Fruit fly (Drosophila melanogaster) whole organism, prepupa: ENCODE data around the gene csw.
A peak's percentile ranks its signal among the peaks of the same experiment; 100 is the strongest.

Source experiments
- Blimp-1 ChIP-seq: fragments of 200-800 bp; sonication (Bioruptor generic); optimal IDR thresholded peaks from 3 replicates; lab custom pipeline; 2017; ENCODE audit warnings: missing biosample characterization, missing genetic modification characterization, mild to moderate bottlenecking, moderate library complexity, missing genetic modification reagents
- CG10631 ChIP-seq: fragments of 200-800 bp; sonication (Bioruptor generic); optimal IDR thresholded peaks from 2 replicates; lab custom pipeline; 2016; ENCODE audit warnings: missing biosample characterization, missing genetic modification characterization
- CG10669 ChIP-seq: fragments of 200-800 bp; sonication (Bioruptor generic); optimal IDR thresholded peaks from 3 replicates; lab custom pipeline; 2018; ENCODE audit warnings: missing biosample characterization, mild to moderate bottlenecking, missing genetic modification characterization, moderate library complexity
- CG11294 ChIP-seq: fragments of 200-800 bp; sonication (Bioruptor generic); IDR thresholded peaks from 2 replicates; pipeline ENCODE4 v1.3.6; 2022; ENCODE audit warnings: missing biosample characterization, missing genetic modification characterization
- CG11902 ChIP-seq: fragments of 200-800 bp; sonication (Bioruptor generic); optimal IDR thresholded peaks from 3 replicates; lab custom pipeline; 2016; ENCODE audit warnings: missing biosample characterization, missing genetic modification characterization
- CG15336 ChIP-seq: fragments of 200-800 bp; sonication (Bioruptor generic); IDR thresholded peaks from 2 replicates; pipeline ENCODE4 v1.3.6; 2022; ENCODE audit warnings: missing biosample characterization, missing genetic modification characterization
- CG16779 ChIP-seq: fragments of 200-800 bp; sonication (Bioruptor generic); optimal IDR thresholded peaks from 3 replicates; lab custom pipeline; 2017; ENCODE audit warnings: missing biosample characterization, mild to moderate bottlenecking, missing genetic modification characterization
- CG3032 ChIP-seq: fragments of 200-800 bp; optimal IDR thresholded peaks from 2 replicates; lab custom pipeline; 2019; ENCODE audit warnings: missing biosample characterization, mild to moderate bottlenecking, missing genetic modification characterization, moderate library complexity
- CG32006 ChIP-seq: fragments of 200-800 bp; sonication (Bioruptor generic); optimal IDR thresholded peaks from 3 replicates; lab custom pipeline; 2017; ENCODE audit warnings: missing biosample characterization, mild to moderate bottlenecking, missing genetic modification characterization
- CG34406 ChIP-seq: fragments of 200-800 bp; sonication (Bioruptor generic); optimal IDR thresholded peaks from 3 replicates; lab custom pipeline; 2016; ENCODE audit warnings: missing biosample characterization, missing genetic modification characterization
- CG3919 ChIP-seq: fragments of 200-800 bp; sonication (Bioruptor generic); optimal IDR thresholded peaks from 3 replicates; lab custom pipeline; 2016; ENCODE audit warnings: missing biosample characterization, missing genetic modification characterization
- CG4318 ChIP-seq: fragments of 200-800 bp; sonication (Bioruptor generic); optimal IDR thresholded peaks from 3 replicates; lab custom pipeline; 2017; ENCODE audit warnings: missing biosample characterization, mild to moderate bottlenecking, missing genetic modification characterization
- CG6163 ChIP-seq: fragments of 200-800 bp; sonication (Bioruptor generic); IDR thresholded peaks from 3 replicates; pipeline ENCODE4 v1.3.6; 2022; ENCODE audit warnings: missing biosample characterization, missing genetic modification characterization
- CG6276 ChIP-seq: fragments of 200-800 bp; sonication (Bioruptor generic); optimal IDR thresholded peaks from 2 replicates; lab custom pipeline; 2017; ENCODE audit warnings: missing biosample characterization, mild to moderate bottlenecking, missing genetic modification characterization
- CG6808 ChIP-seq: fragments of 200-800 bp; sonication (Bioruptor generic); optimal IDR thresholded peaks from 3 replicates; lab custom pipeline; 2017; ENCODE audit warnings: missing biosample characterization, missing genetic modification characterization, mild to moderate bottlenecking, moderate library complexity, missing genetic modification reagents
- CG6854 ChIP-seq: fragments of 200-800 bp; sonication (Bioruptor generic); optimal IDR thresholded peaks from 2 replicates; lab custom pipeline; 2017; ENCODE audit warnings: missing biosample characterization, mild to moderate bottlenecking, missing genetic modification characterization
- CG7368 ChIP-seq: fragments of 200-800 bp; sonication (Bioruptor generic); optimal IDR thresholded peaks from 3 replicates; lab custom pipeline; 2016; ENCODE audit warnings: missing biosample characterization, missing genetic modification characterization
- CG8119 ChIP-seq: fragments of 200-800 bp; sonication (Bioruptor generic); IDR thresholded peaks from 3 replicates; pipeline ENCODE4 v1.3.6; 2022; ENCODE audit warnings: missing biosample characterization, missing genetic modification characterization
- CG8319 ChIP-seq: fragments of 200-800 bp; sonication (Bioruptor generic); optimal IDR thresholded peaks from 3 replicates; lab custom pipeline; 2016; ENCODE audit warnings: missing biosample characterization, missing genetic modification characterization
- CG8632 ChIP-seq: fragments of 200-800 bp; sonication (Bioruptor generic); optimal IDR thresholded peaks from 3 replicates; lab custom pipeline; 2016; ENCODE audit warnings: missing biosample characterization, missing genetic modification characterization
- Eip75B ChIP-seq: fragments of 200-800 bp; sonication (Bioruptor generic); optimal IDR thresholded peaks from 3 replicates; lab custom pipeline; 2016; ENCODE audit warnings: missing biosample characterization, missing genetic modification characterization
- Eip78C ChIP-seq: fragments of 200-800 bp; sonication (Bioruptor generic); peaks from one replicate; lab custom pipeline; 2016; ENCODE audit warnings: missing biosample characterization, missing genetic modification characterization
- Eip93F ChIP-seq: fragments of 200-800 bp; sonication (Bioruptor generic); optimal IDR thresholded peaks from 2 replicates; lab custom pipeline; 2016; ENCODE audit warnings: missing biosample characterization, mild to moderate bottlenecking, missing genetic modification characterization
- Ets21C ChIP-seq: fragments of 200-800 bp; sonication (Bioruptor generic); optimal IDR thresholded peaks from 3 replicates; lab custom pipeline; 2016; ENCODE audit warnings: missing biosample characterization, missing genetic modification characterization
- Ets96B ChIP-seq: fragments of 200-800 bp; optimal IDR thresholded peaks from 2 replicates; lab custom pipeline; 2019; ENCODE audit warnings: missing biosample characterization, mild to moderate bottlenecking, missing genetic modification characterization, moderate library complexity
- Gug ChIP-seq: fragments of 200-800 bp; sonication (Bioruptor generic); IDR thresholded peaks from 2 replicates; pipeline ENCODE4 v1.3.6; 2022; ENCODE audit warnings: missing biosample characterization, missing genetic modification characterization
- Hr39 ChIP-seq: fragments of 200-800 bp; sonication (Bioruptor generic); optimal IDR thresholded peaks from 2 replicates; lab custom pipeline; 2016; ENCODE audit warnings: missing biosample characterization, missing genetic modification characterization
- Hr4 ChIP-seq: fragments of 200-800 bp; sonication (Bioruptor generic); optimal IDR thresholded peaks from 3 replicates; lab custom pipeline; 2016; ENCODE audit warnings: missing biosample characterization, missing genetic modification characterization
- Lpt ChIP-seq: fragments of 200-800 bp; sonication (Bioruptor generic); optimal IDR thresholded peaks from 3 replicates; lab custom pipeline; 2016; ENCODE audit warnings: missing biosample characterization, missing genetic modification characterization
- Met ChIP-seq: fragments of 200-800 bp; sonication (Bioruptor generic); optimal IDR thresholded peaks from 3 replicates; lab custom pipeline; 2016; ENCODE audit warnings: missing biosample characterization, missing genetic modification characterization
- Sox14 ChIP-seq: fragments of 200-800 bp; sonication (Bioruptor generic); optimal IDR thresholded peaks from 3 replicates; lab custom pipeline; 2016; ENCODE audit warnings: missing biosample characterization, missing genetic modification characterization
- Sox15 ChIP-seq: fragments of 200-800 bp; sonication (Bioruptor generic); optimal IDR thresholded peaks from 3 replicates; lab custom pipeline; 2016; ENCODE audit warnings: missing biosample characterization, missing genetic modification characterization
- acj6 ChIP-seq: fragments of 200-800 bp; sonication (Bioruptor generic); optimal IDR thresholded peaks from 3 replicates; lab custom pipeline; 2016; ENCODE audit warnings: missing biosample characterization, missing genetic modification characterization
- cyc ChIP-seq: fragments of 200-800 bp; sonication (Bioruptor generic); optimal IDR thresholded peaks from 3 replicates; lab custom pipeline; 2016; ENCODE audit warnings: missing biosample characterization, missing genetic modification characterization
- dac ChIP-seq: fragments of 200-800 bp; sonication (Bioruptor generic); optimal IDR thresholded peaks from 2 replicates; lab custom pipeline; 2017; ENCODE audit warnings: missing biosample characterization, mild to moderate bottlenecking, missing genetic modification characterization
- dsx ChIP-seq: fragments of 200-800 bp; optimal IDR thresholded peaks from 3 replicates; lab custom pipeline; 2019; ENCODE audit warnings: missing biosample characterization, mild to moderate bottlenecking, missing genetic modification characterization, moderate library complexity; ENCODE audit not compliant: poor library complexity, severe bottlenecking
- eg ChIP-seq: fragments of 200-800 bp; sonication (Bioruptor generic); IDR thresholded peaks from 3 replicates; pipeline ENCODE4 v1.3.6; 2022; ENCODE audit warnings: missing biosample characterization, missing genetic modification characterization
- fd59A ChIP-seq: fragments of 200-800 bp; sonication (Bioruptor generic); optimal IDR thresholded peaks from 2 replicates; lab custom pipeline; 2017; ENCODE audit warnings: missing biosample characterization, mild to moderate bottlenecking, missing genetic modification characterization, missing genetic modification reagents
- fd85E ChIP-seq: fragments of 200-800 bp; sonication (Bioruptor generic); optimal IDR thresholded peaks from 3 replicates; lab custom pipeline; 2016; ENCODE audit warnings: missing biosample characterization, missing genetic modification characterization
- fkh ChIP-seq: fragments of 200-800 bp; sonication (Bioruptor generic); optimal IDR thresholded peaks from 3 replicates; lab custom pipeline; 2017; ENCODE audit warnings: missing biosample characterization, mild to moderate bottlenecking, missing genetic modification characterization, moderate library complexity
- pdm3 ChIP-seq: fragments of 200-800 bp; sonication (Bioruptor generic); optimal IDR thresholded peaks from 3 replicates; lab custom pipeline; 2016; ENCODE audit warnings: missing biosample characterization, missing genetic modification characterization
- ss ChIP-seq, 2 experiments: fragments of 200-800 bp; sonication (Bioruptor generic); optimal IDR thresholded peaks; 2 replicates in 1 of 2; 3 replicates in 1 of 2; lab custom pipeline; 2017 to 2018; ENCODE audit warnings: mild to moderate bottlenecking in 2 of 2, missing biosample characterization in 2 of 2, missing genetic modification characterization in 2 of 2, moderate library complexity in 1 of 2
- svp ChIP-seq: fragments of 200-800 bp; sonication (Bioruptor generic); peaks from one replicate; lab custom pipeline; 2016; ENCODE audit warnings: missing biosample characterization, missing genetic modification characterization

csw gene

DNA sequence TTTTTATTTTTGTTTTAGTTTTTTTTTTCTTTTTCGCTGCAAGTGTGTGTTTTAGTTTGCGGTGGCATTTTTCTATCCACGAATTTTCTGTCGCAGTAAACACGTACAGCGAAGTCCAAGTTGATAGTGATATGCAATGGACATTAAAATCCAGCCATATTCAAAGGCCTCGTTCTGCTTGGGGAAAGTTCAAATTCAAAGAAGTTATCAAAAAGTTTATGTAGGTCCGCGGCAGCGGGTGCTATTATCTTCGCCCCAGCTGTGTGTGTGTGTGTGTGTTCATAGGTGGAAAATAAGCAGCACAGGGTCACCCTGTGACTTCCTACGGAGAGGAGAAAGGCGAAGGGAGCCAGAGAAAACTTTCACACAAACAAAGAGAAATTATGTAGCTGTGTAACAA lies 6.5 kb upstream of the csw start (continued):
- TF ChIP-seq fd85E: no peak
- no peak for TF ChIP-seq ss (GFP tag; optimal IDR thresholded peaks at IDR 0.05; lab: Kevin White, UChicago)
- TF ChIP-seq cyc (GFP tag; lab: Kevin White, UChicago): no peak
- no peak for TF ChIP-seq CG11902
- TF ChIP-seq Eip75B: no peak
- no peak for TF ChIP-seq CG34406 (GFP tag; lab: Kevin White, UChicago)
- TF ChIP-seq fd59A (GFP tag; lab: Kevin White, UChicago): no peak
- TF ChIP-seq CG11294 (GFP tag; lab: Robert Waterston, UW): peak; percentile 82
- no peak for TF ChIP-seq CG6808

DNA sequence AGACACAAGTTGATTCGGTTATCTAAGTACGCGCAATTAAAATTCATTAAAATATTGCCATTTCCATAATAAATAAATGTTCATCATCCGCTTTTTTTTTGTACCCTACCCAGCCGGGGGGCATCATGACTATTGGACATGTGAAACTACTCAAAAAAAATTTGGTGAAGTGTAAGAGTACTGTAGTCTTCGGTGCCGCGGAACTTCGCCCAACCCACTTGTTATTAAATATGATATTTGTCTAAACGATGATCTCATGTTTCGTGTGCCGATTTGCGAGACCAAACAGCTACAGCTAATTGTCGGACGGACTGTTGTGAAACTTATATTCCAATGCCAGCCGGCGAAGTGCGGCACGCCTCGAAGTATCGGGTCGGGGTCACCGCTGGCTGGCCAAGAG lies 5.2 kb upstream of the csw start:
- TF ChIP-seq pdm3 (GFP tag; lab: Kevin White, UChicago) (peak; percentile 10), Ets21C (GFP tag; lab: Kevin White, UChicago) (no peak), Eip75B (peak; percentile 0), fkh (GFP tag; lab: Kevin White, UChicago) (peak; percentile 4), Hr4 (GFP tag; lab: Kevin White, UChicago) (peak; percentile 22), CG3919 (GFP tag; lab: Kevin White, UChicago) (no peak), CG7368 (GFP tag; lab: Kevin White, UChicago) (no peak), eg (0 out of 3 replicates have a peak, but pooled peaks have one; percentile 31), svp (GFP tag; lab: Kevin White, UChicago) (peak; percentile 77), CG15336 (no peak), Eip78C (GFP tag; lab: Kevin White, UChicago) (peak; percentile 37)

DNA sequence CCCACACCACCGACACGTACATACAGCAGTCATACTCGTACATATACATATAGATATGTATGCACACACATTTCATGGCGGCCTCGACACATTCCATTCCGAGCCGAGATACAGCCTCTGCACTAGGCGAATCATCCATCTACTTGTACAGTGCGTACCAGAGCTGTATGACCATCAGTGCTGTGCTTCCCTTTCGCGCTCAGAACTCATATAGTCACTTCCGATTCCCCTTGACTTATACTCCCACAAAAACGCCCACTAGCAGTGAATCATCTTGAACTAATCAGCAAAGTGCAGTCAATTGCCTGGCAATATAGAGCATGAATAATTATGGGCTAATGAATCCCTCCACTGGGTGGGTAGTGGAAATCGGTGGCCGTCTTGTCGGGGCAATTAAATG lies 4.2 kb upstream of the csw start:
- TF ChIP-seq CG10669 (GFP tag; lab: Kevin White, UChicago): peak; percentile 20
- peak; percentile 16 for TF ChIP-seq CG3032 (tag; lab: Kevin White, UChicago)
- TF ChIP-seq Eip78C (GFP tag; lab: Kevin White, UChicago): peak; percentile 79
- TF ChIP-seq CG15336: no peak
- TF ChIP-seq CG32006 (GFP tag; lab: Kevin White, UChicago): peak; percentile 20
- peak; percentile 10 for TF ChIP-seq Ets96B (tag; lab: Kevin White, UChicago)
- TF ChIP-seq, all 60 proteins: peak for 5

DNA sequence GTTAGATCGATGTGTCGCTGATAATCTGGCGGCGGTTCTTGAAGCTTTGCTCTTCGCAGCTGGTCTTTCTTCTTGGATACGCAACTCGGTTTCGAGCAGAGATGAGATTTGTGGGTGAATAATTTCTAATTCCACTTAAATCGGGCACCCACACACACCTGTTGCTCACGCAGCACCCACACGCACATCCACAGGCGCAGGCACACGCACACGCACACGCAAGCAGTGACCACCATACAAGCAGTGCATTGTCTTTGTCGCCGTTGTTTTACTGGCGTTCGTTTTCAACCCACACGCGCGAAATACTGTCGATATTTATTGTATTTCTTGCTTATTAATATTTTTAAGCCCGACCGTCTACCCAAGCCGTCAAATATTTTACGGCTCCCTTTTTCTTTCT lies 2.3 kb downstream of the csw start:
- TF ChIP-seq Eip78C (GFP tag; lab: Kevin White, UChicago) (no peak), dsx (no peak), Sox14 (GFP tag; lab: Kevin White, UChicago) (peak; percentile 10), Lpt (GFP tag; lab: Kevin White, UChicago) (no peak)

DNA sequence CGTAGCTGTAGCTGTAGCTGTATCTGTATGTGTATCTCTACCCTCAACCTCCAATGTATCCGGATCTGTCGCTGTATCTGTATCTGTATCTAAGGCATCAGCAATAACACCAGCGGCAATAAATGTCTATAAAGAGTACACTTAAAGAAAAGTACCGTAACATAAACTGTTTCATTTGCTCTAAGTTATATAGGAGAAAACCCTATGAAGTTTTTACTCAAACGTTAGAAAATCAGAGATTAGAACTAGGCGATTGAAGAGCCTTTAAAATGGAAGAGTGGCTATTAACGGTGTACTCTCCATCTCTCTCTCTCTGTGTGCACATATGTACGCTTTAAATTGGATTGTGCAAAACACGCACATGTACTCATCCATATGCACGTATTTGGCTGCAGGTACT lies 4.2 kb downstream of the csw start:
- no peak for TF ChIP-seq CG8319 (GFP tag; lab: Kevin White, UChicago)
- TF ChIP-seq Blimp-1 (GFP tag; lab: Kevin White, UChicago): no peak
- TF ChIP-seq cyc (GFP tag; lab: Kevin White, UChicago): no peak
- TF ChIP-seq CG16779 (tag; lab: Kevin White, UChicago): no peak
- no peak for TF ChIP-seq Sox15 (GFP tag; lab: Kevin White, UChicago)
- no peak for TF ChIP-seq dsx
- no peak for TF ChIP-seq CG4318
- no peak for TF ChIP-seq Hr39
- TF ChIP-seq CG6808: no peak
- TF ChIP-seq CG6276 (GFP tag; lab: Kevin White, UChicago): no peak
- TF ChIP-seq CG32006 (GFP tag; lab: Kevin White, UChicago): peak; percentile 45
- TF ChIP-seq CG3032 (tag; lab: Kevin White, UChicago): no peak
- no peak for TF ChIP-seq Sox14 (GFP tag; lab: Kevin White, UChicago)
- no peak for TF ChIP-seq CG34406 (GFP tag; lab: Kevin White, UChicago)
- no peak for TF ChIP-seq CG3919 (GFP tag; lab: Kevin White, UChicago)
- no peak for TF ChIP-seq CG11294 (GFP tag; lab: Robert Waterston, UW)
- TF ChIP-seq CG10631 (GFP tag; lab: Kevin White, UChicago): no peak
- TF ChIP-seq eg: peak; percentile 65
- peak; percentile 40 for TF ChIP-seq Hr4 (GFP tag; lab: Kevin White, UChicago)
- 0 out of 3 replicates have a peak, but pooled peaks have one; percentile 32 for TF ChIP-seq CG6163
- TF ChIP-seq Eip93F: no peak
- peak; percentile 55 for TF ChIP-seq CG15336
- no peak for TF ChIP-seq acj6
- peak; percentile 21 for TF ChIP-seq Lpt (GFP tag; lab: Kevin White, UChicago)
- TF ChIP-seq CG8632 (GFP tag; lab: Kevin White, UChicago): no peak
- no peak for TF ChIP-seq CG8119
- TF ChIP-seq Gug (GFP tag; lab: Robert Waterston, UW): no peak
- TF ChIP-seq dac (GFP tag; lab: Kevin White, UChicago): no peak
- no peak for TF ChIP-seq Ets21C (GFP tag; lab: Kevin White, UChicago)
- TF ChIP-seq Met (GFP tag; lab: Kevin White, UChicago): no peak
- TF ChIP-seq CG6854 (GFP tag; lab: Kevin White, UChicago): no peak
